Worm (Caenorhabditis elegans): Measurements from ENCODE around the gene C17C3.5.

Gene C17C3.5

DNA sequence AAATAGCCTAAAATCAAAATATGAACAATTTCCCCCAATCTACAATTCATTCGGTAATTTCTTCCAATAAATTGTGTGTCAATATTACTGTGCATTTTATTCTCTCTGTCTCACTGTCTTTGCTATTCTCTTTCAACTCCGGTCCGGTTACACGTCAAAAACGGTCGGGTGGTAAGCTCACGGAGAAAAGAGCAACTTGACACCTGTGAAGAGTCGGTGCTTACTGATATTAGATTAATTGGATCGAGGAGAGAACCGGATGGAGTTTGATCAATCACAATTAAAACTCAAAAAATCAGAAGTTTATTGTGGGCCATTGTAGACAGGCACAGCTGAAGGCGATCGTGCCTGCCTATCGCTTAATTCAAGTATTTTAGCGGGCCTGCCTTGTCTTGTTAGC, 23.3 kb downstream of the C17C3.5 start:
- TF ChIP-seq dmd-4 (tag; optimal IDR thresholded peaks at IDR 0.05) (no peak), crh-2 (tag; optimal IDR thresholded peaks at IDR 0.05) (peak; percentile 10), blmp-1 (tag; optimal IDR thresholded peaks at IDR 0.05; ENCODE audit: insufficient read depth) (no peak), sma-3 (GFP tag; optimal IDR thresholded peaks at IDR 0.05) (peak; percentile 2), R02D3.7 (tag; optimal IDR thresholded peaks at IDR 0.05) (no peak), nhr-6 (tag; optimal IDR thresholded peaks at IDR 0.05) (no peak), sem-4 (tag; optimal IDR thresholded peaks at IDR 0.05) (no peak), nhr-12 (tag; optimal IDR thresholded peaks at IDR 0.05) (no peak), nhr-237 (tag; optimal IDR thresholded peaks at IDR 0.05) (no peak), nhr-25 (tag; optimal IDR thresholded peaks at IDR 0.05) (no peak), nhr-129 (tag; optimal IDR thresholded peaks at IDR 0.05) (no peak), nhr-21 (tag; optimal IDR thresholded peaks at IDR 0.05) (peak; percentile 50), sma-9 (GFP tag; optimal IDR thresholded peaks at IDR 0.05) (no peak), sma-9 (tag; optimal IDR thresholded peaks at IDR 0.05) (no peak), ama-1 (optimal IDR thresholded peaks at IDR 0.05) (peak; percentile 6), lsy-2 (tag; optimal IDR thresholded peaks at IDR 0.05) (no peak)

DNA sequence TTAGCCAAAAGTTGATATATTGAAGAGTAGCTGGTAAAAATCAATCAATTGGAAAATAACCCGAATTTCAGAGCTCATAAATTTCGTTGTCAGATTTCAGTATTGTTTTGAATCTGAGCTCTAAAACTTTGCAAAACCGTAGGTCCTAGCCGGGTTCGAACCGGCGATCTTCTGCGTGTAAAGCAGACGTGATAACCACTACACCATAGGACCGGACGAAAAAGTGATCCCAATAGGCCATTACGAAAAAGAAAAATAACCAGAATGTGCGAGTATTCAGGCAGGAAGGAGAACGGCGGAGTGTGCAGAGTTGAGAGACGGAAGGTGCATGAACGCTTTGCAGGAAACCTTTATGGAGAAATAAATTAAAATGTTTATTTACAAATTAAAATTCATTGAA, 25.4 kb downstream of the C17C3.5 start:
- no peak for TF ChIP-seq dmd-4 (tag; optimal IDR thresholded peaks at IDR 0.05)
- TF ChIP-seq nhr-11 (tag; optimal IDR thresholded peaks at IDR 0.05), result no peak
- TF ChIP-seq elt-1 (tag; optimal IDR thresholded peaks at IDR 0.05), result no peak
- TF ChIP-seq nhr-10 (tag; optimal IDR thresholded peaks at IDR 0.05), result no peak
- no peak for TF ChIP-seq nhr-77 (tag; optimal IDR thresholded peaks at IDR 0.05)
- TF ChIP-seq C34F6.9 (tag; optimal IDR thresholded peaks at IDR 0.05), result peak; percentile 46
- no peak for TF ChIP-seq ceh-82 (tag; optimal IDR thresholded peaks at IDR 0.05)
- TF ChIP-seq zag-1 (tag; optimal IDR thresholded peaks at IDR 0.05), result no peak
- TF ChIP-seq alr-1 (tag; optimal IDR thresholded peaks at IDR 0.05), result no peak
- TF ChIP-seq nhr-6 (tag; optimal IDR thresholded peaks at IDR 0.05), result no peak
- no peak for TF ChIP-seq Y55F3AM.14 (GFP tag; optimal IDR thresholded peaks at IDR 0.05)
- peak; percentile 43 for TF ChIP-seq crh-2 (tag; optimal IDR thresholded peaks at IDR 0.05)
- no peak for TF ChIP-seq aly-2 (tag; optimal IDR thresholded peaks at IDR 0.05)
- peak; percentile 42 for TF ChIP-seq sma-9 (GFP tag; optimal IDR thresholded peaks at IDR 0.05)
- TF ChIP-seq sma-9 (tag; optimal IDR thresholded peaks at IDR 0.05), result no peak
- TF ChIP-seq mbf-1 (tag; optimal IDR thresholded peaks at IDR 0.05), result no peak
- no peak for TF ChIP-seq nhr-23 (tag; optimal IDR thresholded peaks at IDR 0.05)
- TF ChIP-seq egl-27 (tag; optimal IDR thresholded peaks at IDR 0.05), result no peak
- TF ChIP-seq nhr-25 (tag; optimal IDR thresholded peaks at IDR 0.05), result no peak
- no peak for TF ChIP-seq unc-62 (GFP tag; optimal IDR thresholded peaks at IDR 0.05)
- no peak for TF ChIP-seq ZK546.5 (tag; optimal IDR thresholded peaks at IDR 0.05)
- TF ChIP-seq lsy-2 (tag; optimal IDR thresholded peaks at IDR 0.05), result no peak
- TF ChIP-seq mab-5 (tag; optimal IDR thresholded peaks at IDR 0.05), result no peak
- no peak for TF ChIP-seq ztf-11 (tag; optimal IDR thresholded peaks at IDR 0.05)
- TF ChIP-seq R02D3.7 (tag; optimal IDR thresholded peaks at IDR 0.05), result no peak
- TF ChIP-seq snpc-4 (tag; optimal IDR thresholded peaks at IDR 0.05), result peak; percentile 33
- peak; percentile 71 for TF ChIP-seq nhr-129 (tag; optimal IDR thresholded peaks at IDR 0.05)
- TF ChIP-seq nhr-237 (tag; optimal IDR thresholded peaks at IDR 0.05), result no peak
- no peak for TF ChIP-seq nhr-12 (tag; optimal IDR thresholded peaks at IDR 0.05)
- no peak for TF ChIP-seq ztf-1 (GFP tag; conservative IDR thresholded peaks at IDR 0.05)
- TF ChIP-seq elt-3 (tag; optimal IDR thresholded peaks at IDR 0.05), result no peak
- TF ChIP-seq ama-1 (optimal IDR thresholded peaks at IDR 0.05), result no peak
- no peak for TF ChIP-seq ztf-4 (tag; optimal IDR thresholded peaks at IDR 0.05)
- no peak for TF ChIP-seq nhr-21 (tag; optimal IDR thresholded peaks at IDR 0.05)
- TF ChIP-seq gmeb-1 (tag; optimal IDR thresholded peaks at IDR 0.05), result peak; percentile 28
- no peak for TF ChIP-seq mdl-1 (tag; optimal IDR thresholded peaks at IDR 0.05)
- TF ChIP-seq sma-3 (GFP tag; optimal IDR thresholded peaks at IDR 0.05), result no peak
- no peak for TF ChIP-seq ceh-16 (tag; optimal IDR thresholded peaks at IDR 0.05)
- no peak for TF ChIP-seq peb-1 (tag; optimal IDR thresholded peaks at IDR 0.05)
- TF ChIP-seq unc-39 (tag; optimal IDR thresholded peaks at IDR 0.05), result no peak
- TF ChIP-seq lin-11 (tag; optimal IDR thresholded peaks at IDR 0.05), result peak; percentile 34
- no peak for TF ChIP-seq blmp-1 (tag; optimal IDR thresholded peaks at IDR 0.05; ENCODE audit: insufficient read depth)
- peak; percentile 49 for TF ChIP-seq fos-1 (tag; optimal IDR thresholded peaks at IDR 0.05)
- TF ChIP-seq skn-1 (tag; optimal IDR thresholded peaks at IDR 0.05), result no peak
- TF ChIP-seq sem-4 (tag; optimal IDR thresholded peaks at IDR 0.05), result no peak
- TF ChIP-seq F13H6.1 (tag; optimal IDR thresholded peaks at IDR 0.05), result no peak
- no peak for TF ChIP-seq lin-13 (GFP tag; optimal IDR thresholded peaks at IDR 0.05)
- peak; percentile 65 for TF ChIP-seq unc-55 (GFP tag; optimal IDR thresholded peaks at IDR 0.05)
- TF ChIP-seq lin-39 (tag; optimal IDR thresholded peaks at IDR 0.05), result no peak
